Worm (Caenorhabditis elegans) whole organism, L3 larva: ENCODE measurements around the gene H40L08.7.

Experiments used
- R02D3.7 ChIP-seq: fragments of 150-350 bp; optimal IDR thresholded peaks from 2 replicates; lab custom pipeline; 2014; ENCODE audit warnings: missing biosample characterization, missing genetic modification characterization
- aly-2 ChIP-seq: fragments of 150-350 bp; optimal IDR thresholded peaks from 2 replicates; lab custom pipeline; 2014; ENCODE audit warnings: missing biosample characterization, missing genetic modification characterization
- ama-1 ChIP-seq: fragments of 150-350 bp; optimal IDR thresholded peaks from 2 replicates; lab custom pipeline; 2018
- ceh-16 ChIP-seq: sonication (generic microtip); optimal IDR thresholded peaks from 2 replicates; lab custom pipeline; 2017; ENCODE audit warnings: missing biosample characterization, missing genetic modification characterization
- ceh-28 ChIP-seq: fragments of 150-350 bp; optimal IDR thresholded peaks from 2 replicates; lab custom pipeline; 2014; ENCODE audit warnings: missing biosample characterization, missing genetic modification reagents, missing genetic modification characterization
- ceh-82 ChIP-seq: fragments of 150-350 bp; optimal IDR thresholded peaks from 2 replicates; lab custom pipeline; 2014; ENCODE audit warnings: missing biosample characterization, missing genetic modification characterization
- daf-12 ChIP-seq: fragments of 150-350 bp; optimal IDR thresholded peaks from 2 replicates; lab custom pipeline; 2014; ENCODE audit warnings: missing biosample characterization, missing genetic modification reagents, missing genetic modification characterization
- egl-27 ChIP-seq: sonication (generic microtip); optimal IDR thresholded peaks from 4 replicates; lab custom pipeline; 2017; ENCODE audit warnings: missing biosample characterization, missing genetic modification reagents, missing genetic modification characterization
- egl-5 ChIP-seq: fragments of 150-350 bp; optimal IDR thresholded peaks from 2 replicates; lab custom pipeline; 2017; ENCODE audit warnings: missing biosample characterization, missing genetic modification reagents, missing genetic modification characterization, inconsistent platforms
- elt-1 ChIP-seq: fragments of 150-350 bp; optimal IDR thresholded peaks from 2 replicates; lab custom pipeline; 2014; ENCODE audit warnings: missing biosample characterization, missing genetic modification characterization
- elt-2 ChIP-seq: sonication (generic microtip); optimal IDR thresholded peaks from 2 replicates; lab custom pipeline; 2016; ENCODE audit warnings: missing genetic modification reagents, mild to moderate bottlenecking, missing genetic modification characterization, missing compliant biosample characterization
- elt-3 ChIP-seq, 3 experiments: fragments of 150-350 bp in 1 of 3; sonication (generic microtip) in 2 of 3; optimal IDR thresholded peaks; 2 replicates in 2 of 3; 4 replicates in 1 of 3; lab custom pipeline; 2014 to 2017; ENCODE audit warnings: missing biosample characterization in 3 of 3, missing genetic modification characterization in 3 of 3
- eor-1 ChIP-seq, 2 experiments: fragments of 150-350 bp; optimal IDR thresholded peaks; 2 replicates each; lab custom pipeline; 2014 to 2018; ENCODE audit warnings: missing biosample characterization in 2 of 2, missing genetic modification characterization in 2 of 2
- fkh-10 ChIP-seq: sonication (generic microtip); optimal IDR thresholded peaks from 2 replicates; lab custom pipeline; 2017; ENCODE audit warnings: missing biosample characterization, missing genetic modification reagents, missing genetic modification characterization
- fkh-2 ChIP-seq: fragments of 150-350 bp; optimal IDR thresholded peaks from 2 replicates; lab custom pipeline; 2014; ENCODE audit warnings: missing biosample characterization, missing genetic modification reagents, missing genetic modification characterization
- fos-1 ChIP-seq: fragments of 150-350 bp; optimal IDR thresholded peaks from 2 replicates; lab custom pipeline; 2014; ENCODE audit warnings: missing biosample characterization, missing genetic modification characterization
- hmg-11 ChIP-seq: sonication (generic microtip); optimal IDR thresholded peaks from 2 replicates; lab custom pipeline; 2016; ENCODE audit warnings: missing genetic modification characterization, missing compliant biosample characterization
- jun-1 ChIP-seq: fragments of 150-350 bp; optimal IDR thresholded peaks from 2 replicates; lab custom pipeline; 2014; ENCODE audit warnings: missing biosample characterization, missing genetic modification reagents, missing genetic modification characterization
- lin-15B ChIP-seq: fragments of 150-350 bp; optimal IDR thresholded peaks from 2 replicates; lab custom pipeline; 2014; ENCODE audit warnings: missing biosample characterization, missing genetic modification characterization
- lin-39 ChIP-seq: fragments of 150-350 bp; optimal IDR thresholded peaks from 2 replicates; lab custom pipeline; 2018; ENCODE audit warnings: missing biosample characterization, missing genetic modification reagents, missing genetic modification characterization
- mml-1 ChIP-seq: fragments of 150-350 bp; sonication (generic microtip); optimal IDR thresholded peaks from 3 replicates; lab custom pipeline; 2014; ENCODE audit warnings: missing biosample characterization, missing genetic modification characterization
- nfya-1 ChIP-seq: sonication (generic microtip); optimal IDR thresholded peaks from 2 replicates; lab custom pipeline; 2017; ENCODE audit warnings: missing genetic modification characterization, mild to moderate bottlenecking, missing compliant biosample characterization, antibody characterized with exemption, moderate library complexity; ENCODE audit not compliant: insufficient read depth
- nhr-12 ChIP-seq: fragments of 150-350 bp; optimal IDR thresholded peaks from 2 replicates; lab custom pipeline; 2014; ENCODE audit warnings: missing biosample characterization, missing genetic modification characterization
- nhr-23 ChIP-seq: fragments of 150-350 bp; optimal IDR thresholded peaks from 2 replicates; lab custom pipeline; 2014; ENCODE audit warnings: missing biosample characterization, missing genetic modification reagents, missing genetic modification characterization
- nhr-237 ChIP-seq: fragments of 150-350 bp; optimal IDR thresholded peaks from 2 replicates; lab custom pipeline; 2014; ENCODE audit warnings: missing biosample characterization, missing genetic modification characterization
- nhr-43 ChIP-seq: sonication (generic microtip); optimal IDR thresholded peaks from 2 replicates; lab custom pipeline; 2016; ENCODE audit warnings: mild to moderate bottlenecking, missing genetic modification characterization, missing compliant biosample characterization; ENCODE audit not compliant: poor library complexity, severe bottlenecking
- nhr-67 ChIP-seq: fragments of 150-350 bp; optimal IDR thresholded peaks from 2 replicates; lab custom pipeline; 2014; ENCODE audit warnings: missing biosample characterization, missing genetic modification characterization
- nhr-77 ChIP-seq: fragments of 150-350 bp; optimal IDR thresholded peaks from 2 replicates; lab custom pipeline; 2014; ENCODE audit warnings: missing biosample characterization, missing genetic modification characterization
- pha-4 ChIP-seq: fragments of 150-350 bp; optimal IDR thresholded peaks from 2 replicates; lab custom pipeline; 2014; ENCODE audit warnings: missing biosample characterization, missing genetic modification reagents, missing genetic modification characterization
- sea-2 ChIP-seq: fragments of 150-350 bp; sonication (generic microtip); optimal IDR thresholded peaks from 4 replicates; lab custom pipeline; 2014; ENCODE audit warnings: missing biosample characterization, missing genetic modification reagents, missing genetic modification characterization
- skn-1 ChIP-seq: fragments of 150-350 bp; optimal IDR thresholded peaks from 2 replicates; lab custom pipeline; 2014; ENCODE audit warnings: missing biosample characterization, missing genetic modification characterization
- unc-39 ChIP-seq: sonication (generic microtip); optimal IDR thresholded peaks from 4 replicates; lab custom pipeline; 2017; ENCODE audit warnings: missing biosample characterization, missing genetic modification characterization
- unc-62 ChIP-seq: fragments of 150-350 bp; sonication (generic microtip); optimal IDR thresholded peaks from 4 replicates; lab custom pipeline; 2014; ENCODE audit warnings: missing biosample characterization, missing genetic modification reagents, missing genetic modification characterization
- zag-1 ChIP-seq: fragments of 150-350 bp; optimal IDR thresholded peaks from 2 replicates; lab custom pipeline; 2014; ENCODE audit warnings: missing biosample characterization, missing genetic modification characterization
- ztf-11 ChIP-seq: fragments of 150-350 bp; optimal IDR thresholded peaks from 2 replicates; lab custom pipeline; 2014; ENCODE audit warnings: missing biosample characterization, missing genetic modification characterization

The H40L08.7 gene

ce11 chrX:15055914-15056313 lies 21.6 kb downstream of the H40L08.7 start, which contains the start of gene H03G16.7:
Gene H03G16.7 (minus strand): TSS chrX:15056014.
- TF ChIP-seq fkh-2 (tag; lab: Kevin White, UChicago) (no peak), ceh-16 (no peak), egl-27 (tag; lab: Kevin White, UChicago) (no peak), R02D3.7 (tag; lab: Kevin White, UChicago) (no peak), ceh-82 (no peak)

- TF ChIP-seq ceh-28 (tag; lab: Kevin White, UChicago): no peak
- TF ChIP-seq hmg-11 (tag; lab: Kevin White, UChicago): no peak
- TF ChIP-seq elt-1: no peak
- TF ChIP-seq unc-39 (tag; lab: Kevin White, UChicago): no peak
- no peak for TF ChIP-seq nhr-23 (tag; lab: Kevin White, UChicago)
- TF ChIP-seq fkh-10 (GFP tag; lab: Kevin White, UChicago): no peak
- no peak for TF ChIP-seq nhr-77
- TF ChIP-seq lin-15B (tag; lab: Kevin White, UChicago): no peak
These were observed 24.2 kb downstream of the H40L08.7 start, which contains the start of gene H03G16.1 for ce11 chrX:15053223-15053933. Gene H03G16.1 (plus strand): TSS chrX:15053883.

- TF ChIP-seq skn-1 (no peak), ceh-82 (no peak), fos-1 (tag; lab: Kevin White, UChicago) (no peak), ztf-11 (no peak), nhr-237 (tag; lab: Kevin White, UChicago) (no peak), lin-15B (tag; lab: Kevin White, UChicago) (no peak), ama-1 (lab: Kevin White, UChicago) (no peak), egl-5 (tag; lab: Kevin White, UChicago) (no peak), R02D3.7 (tag; lab: Kevin White, UChicago) (no peak), fkh-10 (GFP tag; lab: Kevin White, UChicago) (no peak), aly-2 (tag; lab: Kevin White, UChicago) (no peak), zag-1 (tag; lab: Kevin White, UChicago) (no peak), sea-2 (no peak)
- TF ChIP-seq, all 47 proteins: peak for 0
These were observed 25.2 kb downstream of the H40L08.7 start, which contains the start of gene H03G16.6 for ce11 chrX:15052385-15052784. Gene H03G16.6 (plus strand): TSS chrX:15052685.

- TF ChIP-seq lin-39 (tag; lab: Kevin White, UChicago) (no peak), jun-1 (tag; lab: Kevin White, UChicago) (no peak), nhr-23 (tag; lab: Kevin White, UChicago) (no peak), zag-1 (tag; lab: Kevin White, UChicago) (no peak), fkh-2 (tag; lab: Kevin White, UChicago) (no peak), pha-4 (peak; percentile 58), nhr-43 (tag; lab: Kevin White, UChicago) (no peak), ceh-82 (no peak), mml-1 (tag; lab: Kevin White, UChicago) (no peak), fos-1 (tag; lab: Kevin White, UChicago) (no peak), elt-2 (tag; lab: Kevin White, UChicago) (peak; percentile 4), nhr-67 (tag; lab: Kevin White, UChicago) (no peak), daf-12 (tag; lab: Kevin White, UChicago) (no peak), unc-39 (tag; lab: Kevin White, UChicago) (no peak), elt-3 (tag; optimal IDR thresholded peaks at IDR 0.05; lab: Kevin White, UChicago) (no peak), hmg-11 (tag; lab: Kevin White, UChicago) (no peak)
These were observed 27.5 kb downstream of the H40L08.7 start for ce11 chrX:15050006-15050405.

ce11 chrX:15047541-15047940 lies 30.0 kb downstream of the H40L08.7 start:
- TF ChIP-seq ceh-28 (tag; lab: Kevin White, UChicago) (no peak), fkh-2 (tag; lab: Kevin White, UChicago) (no peak), ceh-16 (no peak), lin-39 (tag; lab: Kevin White, UChicago) (no peak), nhr-67 (tag; lab: Kevin White, UChicago) (no peak), fos-1 (tag; lab: Kevin White, UChicago) (no peak), nfya-1 (tag; lab: Kevin White, UChicago) (no peak), nhr-77 (no peak), jun-1 (tag; lab: Kevin White, UChicago) (no peak), unc-62 (no peak), aly-2 (tag; lab: Kevin White, UChicago) (no peak), eor-1 (tag; optimal IDR thresholded peaks at IDR 0.05; lab: Kevin White, UChicago) (no peak), elt-3 (tag; optimal IDR thresholded peaks at IDR 0.05; lab: Kevin White, UChicago) (no peak), sea-2 (no peak), lin-15B (tag; lab: Kevin White, UChicago) (no peak), nhr-12 (tag; lab: Kevin White, UChicago) (no peak)
